Worm (Caenorhabditis elegans): Measurements from ENCODE around the gene F09F9.5.

The F09F9.5 gene

ce11 chrX:4103071-4103470 is 14.7 kb upstream of the F09F9.5 start:
- TF ChIP-seq ceh-82 (tag; optimal IDR thresholded peaks at IDR 0.05) = no peak
- no peak for TF ChIP-seq snu-23 (GFP tag; optimal IDR thresholded peaks at IDR 0.05)
- TF ChIP-seq tlp-1 (tag; optimal IDR thresholded peaks at IDR 0.05) = no peak
- no peak for TF ChIP-seq nhr-71 (tag; optimal IDR thresholded peaks at IDR 0.05)
- TF ChIP-seq ets-5 (GFP tag; IDR thresholded peaks at IDR 0.05) = no peak
- TF ChIP-seq egl-27 (tag; optimal IDR thresholded peaks at IDR 0.05) = no peak
- peak; percentile 88 for TF ChIP-seq snpc-4 (tag; optimal IDR thresholded peaks at IDR 0.05)
- no peak for TF ChIP-seq vab-15 (tag; optimal IDR thresholded peaks at IDR 0.05)
- peak; percentile 16 for TF ChIP-seq nhr-85 (tag)
- no peak for TF ChIP-seq elt-2 (tag; optimal IDR thresholded peaks at IDR 0.05)
- TF ChIP-seq fkh-8 (tag; optimal IDR thresholded peaks at IDR 0.05) = no peak

- TF ChIP-seq xbp-1 (tag; optimal IDR thresholded peaks at IDR 0.05) = no peak
- TF ChIP-seq nhr-11 (tag; optimal IDR thresholded peaks at IDR 0.05) = no peak
- TF ChIP-seq F16B12.6 (tag; optimal IDR thresholded peaks at IDR 0.05) = no peak
- TF ChIP-seq tbx-2 (tag; optimal IDR thresholded peaks at IDR 0.05) = no peak
- TF ChIP-seq unc-98 (GFP tag; IDR thresholded peaks at IDR 0.05) = no peak
- TF ChIP-seq mab-9 (GFP tag; IDR thresholded peaks at IDR 0.05) = no peak
- no peak for TF ChIP-seq pqm-1 (tag; optimal IDR thresholded peaks at IDR 0.05)
- no peak for TF ChIP-seq fkh-4 (tag; optimal IDR thresholded peaks at IDR 0.05; ENCODE audit: borderline replicate concordance)
- no peak for TF ChIP-seq irx-1 (tag; optimal IDR thresholded peaks at IDR 0.05)
- no peak for TF ChIP-seq mep-1 (tag; optimal IDR thresholded peaks at IDR 0.05)
- no peak for TF ChIP-seq nhr-28 (tag; optimal IDR thresholded peaks at IDR 0.05)
- no peak for TF ChIP-seq ceh-8 (GFP tag; optimal IDR thresholded peaks at IDR 0.05)
- no peak for TF ChIP-seq alr-1 (tag; optimal IDR thresholded peaks at IDR 0.05; ENCODE audit: borderline replicate concordance)
- no peak for TF ChIP-seq tlp-1 (tag; optimal IDR thresholded peaks at IDR 0.05)
- TF ChIP-seq nhr-77 (tag; optimal IDR thresholded peaks at IDR 0.05) = no peak
- TF ChIP-seq lsy-2 (tag; optimal IDR thresholded peaks at IDR 0.05) = no peak
- no peak for TF ChIP-seq rnt-1 (tag; optimal IDR thresholded peaks at IDR 0.05)
Observed at ce11 chrX:4104435-4104834, 13.3 kb upstream of the F09F9.5 start, which contains the start of gene R02E4.1. Gene R02E4.1 (minus strand): TSS chrX:4104535.

ce11 chrX:4106896-4107505 is 10.7 kb upstream of the F09F9.5 start, which contains the start of gene R02E4.2:
Gene R02E4.2 (plus strand): TSS chrX:4107455.
- TF ChIP-seq dsc-1 (tag; optimal IDR thresholded peaks at IDR 0.05) (peak; percentile 97), ceh-8 (GFP tag; optimal IDR thresholded peaks at IDR 0.05) (no peak), fkh-4 (tag; optimal IDR thresholded peaks at IDR 0.05; ENCODE audit: borderline replicate concordance) (peak; percentile 83)

- TF ChIP-seq lin-14 (GFP tag; optimal IDR thresholded peaks at IDR 0.05) (peak; percentile 27), blmp-1 (tag; optimal IDR thresholded peaks at IDR 0.05) (peak; percentile 51), fkh-4 (tag; optimal IDR thresholded peaks at IDR 0.05; ENCODE audit: borderline replicate concordance) (no peak)
Observed at ce11 chrX:4109970-4110369, 7.8 kb upstream of the F09F9.5 start.

ce11 chrX:4111416-4111815 is 6.3 kb upstream of the F09F9.5 start, which contains the start of gene F09F9.2:
Gene F09F9.2 (minus strand): TSS chrX:4111440.
- TF ChIP-seq lin-15B (tag; optimal IDR thresholded peaks at IDR 0.05) (no peak), blmp-1 (tag; optimal IDR thresholded peaks at IDR 0.05) (peak; percentile 76)

- TF ChIP-seq zag-1 (tag; optimal IDR thresholded peaks at IDR 0.05) (no peak), efl-1 (optimal IDR thresholded peaks at IDR 0.05) (no peak), efl-1 (GFP tag; optimal IDR thresholded peaks at IDR 0.05 in 1 of 2) (peak in 1 of 2 experiments; percentile 55)
Observed at ce11 chrX:4115026-4115425, 2.7 kb upstream of the F09F9.5 start, which contains the start of gene F09F9.1. Gene F09F9.1 (plus strand): TSS chrX:4115326.

Measured in whole organism, L1 larva.